Worm (Caenorhabditis elegans) whole organism, late embryonic: ENCODE measurements around the gene K05B2.4.
A peak's percentile ranks its signal among the peaks of the same experiment; 100 is the strongest.

Experiments
- K02D7.2 ChIP-seq: sonication (generic microtip); optimal IDR thresholded peaks from 2 replicates; lab custom pipeline; 2017; ENCODE audit warnings: mild to moderate bottlenecking, missing genetic modification characterization, missing compliant biosample characterization
- T23F11.4 ChIP-seq: fragments of 200-800 bp; sonication (Bioruptor generic); optimal IDR thresholded peaks from 2 replicates; lab custom pipeline; 2018; ENCODE audit warnings: mild to moderate bottlenecking, missing genetic modification characterization, missing compliant biosample characterization
- ama-1 ChIP-seq: fragments of 150-350 bp; optimal IDR thresholded peaks from 2 replicates; lab custom pipeline; 2014
- ceh-14 ChIP-seq: sonication (generic microtip); optimal IDR thresholded peaks from 2 replicates; lab custom pipeline; 2016; ENCODE audit warnings: missing genotype, missing genetic modification characterization, missing compliant biosample characterization
- ceh-18 ChIP-seq: sonication (generic microtip); optimal IDR thresholded peaks from 2 replicates; lab custom pipeline; 2016; ENCODE audit warnings: missing genetic modification characterization, missing compliant biosample characterization
- ceh-19 ChIP-seq: fragments of 200-800 bp; sonication (Bioruptor generic); optimal IDR thresholded peaks from 2 replicates; lab custom pipeline; 2018; ENCODE audit warnings: mild to moderate bottlenecking, missing genetic modification characterization, missing compliant biosample characterization
- ceh-22 ChIP-seq: sonication (generic microtip); optimal IDR thresholded peaks from 2 replicates; lab custom pipeline; 2017; ENCODE audit warnings: missing biosample characterization, missing genetic modification characterization
- ceh-31 ChIP-seq: sonication (generic microtip); optimal IDR thresholded peaks from 2 replicates; lab custom pipeline; 2016; ENCODE audit warnings: missing genetic modification characterization, missing compliant biosample characterization
- ceh-34 ChIP-seq: sonication (generic microtip); optimal IDR thresholded peaks from 2 replicates; lab custom pipeline; 2016; ENCODE audit warnings: mild to moderate bottlenecking, missing genetic modification characterization, missing compliant biosample characterization
- ceh-45 ChIP-seq: fragments of 200-800 bp; sonication (Bioruptor generic); IDR thresholded peaks from 2 replicates; pipeline ENCODE4 v1.3.6; 2022; ENCODE audit warnings: missing genetic modification reagents, missing genetic modification characterization, missing compliant biosample characterization
- ceh-9 ChIP-seq: sonication (generic microtip); optimal IDR thresholded peaks from 2 replicates; lab custom pipeline; 2016; ENCODE audit warnings: mild to moderate bottlenecking, missing genetic modification characterization, inconsistent platforms, missing compliant biosample characterization
- che-1 ChIP-seq: sonication (generic microtip); optimal IDR thresholded peaks from 2 replicates; lab custom pipeline; 2016; ENCODE audit warnings: mild to moderate bottlenecking, missing genetic modification characterization, missing compliant biosample characterization
- elt-2 ChIP-seq: sonication (generic microtip); optimal IDR thresholded peaks from 2 replicates; lab custom pipeline; 2016; ENCODE audit warnings: missing genetic modification reagents, missing genetic modification characterization, missing compliant biosample characterization
- fax-1 ChIP-seq: sonication (generic microtip); optimal IDR thresholded peaks from 2 replicates; lab custom pipeline; 2016; ENCODE audit warnings: missing genotype, missing genetic modification characterization, missing compliant biosample characterization
- fkh-10 ChIP-seq: fragments of 150-350 bp; optimal IDR thresholded peaks from 2 replicates; lab custom pipeline; 2014; ENCODE audit warnings: missing biosample characterization, missing genetic modification reagents, missing genetic modification characterization
- fkh-6 ChIP-seq: sonication (generic microtip); optimal IDR thresholded peaks from 2 replicates; lab custom pipeline; 2016; ENCODE audit warnings: missing genetic modification characterization, missing compliant biosample characterization
- hlh-13 ChIP-seq: fragments of 200-800 bp; sonication (Bioruptor generic); optimal IDR thresholded peaks from 2 replicates; lab custom pipeline; 2018; ENCODE audit warnings: mild to moderate bottlenecking, missing genetic modification characterization, missing compliant biosample characterization
- hlh-15 ChIP-seq: sonication (generic microtip); optimal IDR thresholded peaks from 2 replicates; lab custom pipeline; 2016; ENCODE audit warnings: missing genetic modification characterization, missing compliant biosample characterization
- hlh-30 ChIP-seq: sonication (generic microtip); optimal IDR thresholded peaks from 2 replicates; lab custom pipeline; 2017; ENCODE audit warnings: antibody characterized with exemption, missing genetic modification characterization, missing compliant biosample characterization; ENCODE audit not compliant: insufficient read depth
- lin-11 ChIP-seq: fragments of 200-800 bp; sonication (Bioruptor generic); optimal IDR thresholded peaks from 2 replicates; lab custom pipeline; 2018; ENCODE audit warnings: mild to moderate bottlenecking, missing genetic modification characterization, missing compliant biosample characterization
- nfya-1 ChIP-seq: sonication (generic microtip); optimal IDR thresholded peaks from 2 replicates; lab custom pipeline; 2017; ENCODE audit warnings: missing genetic modification characterization, mild to moderate bottlenecking, missing compliant biosample characterization, antibody characterized with exemption, moderate library complexity
- pag-3 ChIP-seq: sonication (generic microtip); optimal IDR thresholded peaks from 2 replicates; lab custom pipeline; 2016; ENCODE audit warnings: missing compliant biosample characterization, missing genetic modification characterization, borderline replicate concordance
- pat-9 ChIP-seq: fragments of 200-800 bp; sonication (Bioruptor generic); optimal IDR thresholded peaks from 2 replicates; lab custom pipeline; 2018; ENCODE audit warnings: mild to moderate bottlenecking, missing genetic modification characterization, moderate library complexity, missing compliant biosample characterization
- pax-1 ChIP-seq: fragments of 150-350 bp; optimal IDR thresholded peaks from 2 replicates; lab custom pipeline; 2014; ENCODE audit warnings: missing biosample characterization, missing genetic modification characterization
- pha-2 ChIP-seq: sonication (generic microtip); optimal IDR thresholded peaks from 2 replicates; lab custom pipeline; 2017; ENCODE audit warnings: mild to moderate bottlenecking, missing genetic modification characterization, missing compliant biosample characterization
- pros-1 ChIP-seq: fragments of 150-350 bp; optimal IDR thresholded peaks from 2 replicates; lab custom pipeline; 2014; ENCODE audit warnings: missing biosample characterization, missing genetic modification reagents, missing genetic modification characterization
- rnt-1 ChIP-seq: sonication (generic microtip); optimal IDR thresholded peaks from 2 replicates; lab custom pipeline; 2016; ENCODE audit warnings: missing genetic modification characterization, missing compliant biosample characterization
- sox-2 ChIP-seq: fragments of 200-800 bp; sonication (Bioruptor generic); IDR thresholded peaks from 2 replicates; pipeline ENCODE4 v1.3.6; 2022; ENCODE audit warnings: missing genetic modification reagents, missing genetic modification characterization, missing compliant biosample characterization
- sox-4 ChIP-seq: sonication (generic microtip); optimal IDR thresholded peaks from 2 replicates; lab custom pipeline; 2017; ENCODE audit warnings: mild to moderate bottlenecking, missing genetic modification characterization, inconsistent platforms, missing compliant biosample characterization
- tbx-2 ChIP-seq: sonication (generic microtip); optimal IDR thresholded peaks from 2 replicates; lab custom pipeline; 2016; ENCODE audit warnings: missing genetic modification characterization, missing compliant biosample characterization
- ttx-3 ChIP-seq: sonication (generic microtip); optimal IDR thresholded peaks from 2 replicates; lab custom pipeline; 2016; ENCODE audit warnings: missing genetic modification reagents, missing genetic modification characterization, missing compliant biosample characterization
- unc-42 ChIP-seq: sonication (generic microtip); optimal IDR thresholded peaks from 2 replicates; lab custom pipeline; 2016; ENCODE audit warnings: missing genotype, missing genetic modification characterization, missing compliant biosample characterization
- unc-55 ChIP-seq: sonication (generic microtip); optimal IDR thresholded peaks from 2 replicates; lab custom pipeline; 2017; ENCODE audit warnings: missing biosample characterization, missing genetic modification reagents, missing genetic modification characterization
- zip-5 ChIP-seq: sonication (generic microtip); optimal IDR thresholded peaks from 2 replicates; lab custom pipeline; 2016; ENCODE audit warnings: missing genetic modification characterization, missing compliant biosample characterization
- ztf-16 ChIP-seq: sonication (generic microtip); optimal IDR thresholded peaks from 2 replicates; lab custom pipeline; 2017; ENCODE audit warnings: missing genetic modification characterization, missing compliant biosample characterization

K05B2.4 gene

ce11 chrX:4920942-4921540 lies at the start of gene K05B2.4:
Gene K05B2.4, minus strand, starts transcription at chrX:4920992.
- TF ChIP-seq elt-2 (tag; lab: Kevin White, UChicago) (peak; percentile 24), nfya-1 (tag; lab: Kevin White, UChicago) (no peak)

- TF ChIP-seq che-1 (tag; lab: Kevin White, UChicago) = no peak
- TF ChIP-seq ama-1 (lab: Kevin White, UChicago) = peak; percentile 68
Measured at ce11 chrX:4969228-4969627, 48.4 kb upstream of the K05B2.4 start, which contains the start of gene M03F4.6. Gene M03F4.6, minus strand, starts transcription at chrX:4969328.

ce11 chrX:4965592-4965991 lies 44.8 kb upstream of the K05B2.4 start:
- TF ChIP-seq sox-4 (tag; lab: Kevin White, UChicago) (no peak), ttx-3 (tag; lab: Kevin White, UChicago) (no peak), hlh-30 (tag; lab: Kevin White, UChicago) (no peak), unc-55 (GFP tag; lab: Kevin White, UChicago) (peak; percentile 73)

ce11 chrX:4961681-4962656 lies 41.2 kb upstream of the K05B2.4 start:
- TF ChIP-seq zip-5 (tag; lab: Kevin White, UChicago) = peak; percentile 8
- TF ChIP-seq pax-1 = peak; percentile 65
- no peak for TF ChIP-seq pag-3
- peak; percentile 74 for TF ChIP-seq ceh-34
- no peak for TF ChIP-seq rnt-1
- TF ChIP-seq fkh-6 (tag; lab: Kevin White, UChicago) = peak; percentile 1
- TF ChIP-seq T23F11.4 (GFP tag; lab: Kevin White, UChicago) = no peak
- TF ChIP-seq ceh-45 (GFP tag; lab: Robert Waterston, UW) = no peak
- peak; percentile 49 for TF ChIP-seq nfya-1 (tag; lab: Kevin White, UChicago)
- TF ChIP-seq ceh-14 (tag; lab: Kevin White, UChicago) = peak; percentile 23
- TF ChIP-seq unc-42 (tag; lab: Kevin White, UChicago) = peak; percentile 80
- peak; percentile 24 for TF ChIP-seq elt-2 (tag; lab: Kevin White, UChicago)
- TF ChIP-seq lin-11 (tag; lab: Kevin White, UChicago) = peak; percentile 36
- no peak for TF ChIP-seq hlh-15 (tag; lab: Kevin White, UChicago)
- TF ChIP-seq ztf-16 (tag; lab: Kevin White, UChicago) = peak; percentile 37
- peak; percentile 62 for TF ChIP-seq ceh-18
- peak; percentile 14 for TF ChIP-seq unc-55 (GFP tag; lab: Kevin White, UChicago)
- TF ChIP-seq pha-2 (tag; lab: Kevin White, UChicago) = peak; percentile 75
- peak; percentile 40 for TF ChIP-seq ceh-22 (tag; lab: Kevin White, UChicago)
- peak; percentile 18 for TF ChIP-seq ceh-31 (tag; lab: Kevin White, UChicago)
- TF ChIP-seq pros-1 (tag; lab: Kevin White, UChicago) = peak; percentile 12
- peak; percentile 59 for TF ChIP-seq tbx-2 (tag; lab: Kevin White, UChicago)
- TF ChIP-seq, all 69 proteins: peak for 17

ce11 chrX:4960910-4961680 lies 40.3 kb upstream of the K05B2.4 start:
- TF ChIP-seq ceh-19 (GFP tag; lab: Kevin White, UChicago) (peak; percentile 47), ceh-9 (tag; lab: Kevin White, UChicago) (peak; percentile 9), hlh-13 (peak; percentile 28), fax-1 (tag; lab: Kevin White, UChicago) (no peak), sox-4 (tag; lab: Kevin White, UChicago) (peak; percentile 22), K02D7.2 (tag; lab: Kevin White, UChicago) (peak; percentile 47), ceh-34 (no peak), fkh-10 (GFP tag; lab: Kevin White, UChicago) (no peak), ceh-31 (tag; lab: Kevin White, UChicago) (peak; percentile 15), ama-1 (lab: Kevin White, UChicago) (peak; percentile 3), tbx-2 (tag; lab: Kevin White, UChicago) (peak; percentile 27), pat-9 (tag; lab: Kevin White, UChicago) (no peak), sox-2 (GFP tag; lab: Robert Waterston, UW) (peak; percentile 11; the same call in 1 of the 2 replicates)
